Fruit fly (Drosophila melanogaster) whole organism, pupa: ENCODE data around the gene Dip-B.

ENCODE experiments used
- CG12605 ChIP-seq: fragments of 200-800 bp; sonication (Bioruptor generic); IDR thresholded peaks from 2 replicates; pipeline ENCODE4 v1.3.6; 2022; ENCODE audit warnings: missing biosample characterization, missing genetic modification characterization
- CG8301 ChIP-seq: fragments of 200-800 bp; sonication (Bioruptor generic); optimal IDR thresholded peaks from 2 replicates; lab custom pipeline; 2018; ENCODE audit warnings: missing biosample characterization, mild to moderate bottlenecking, missing genetic modification characterization
- CG9948 ChIP-seq: fragments of 200-800 bp; sonication (Bioruptor generic); optimal IDR thresholded peaks from 2 replicates; lab custom pipeline; 2018; ENCODE audit warnings: missing biosample characterization, mild to moderate bottlenecking, missing genetic modification characterization, moderate library complexity
- Snoo ChIP-seq: fragments of 200-800 bp; sonication (Bioruptor generic); optimal IDR thresholded peaks from 3 replicates; lab custom pipeline; 2017; ENCODE audit warnings: missing biosample characterization, mild to moderate bottlenecking, missing genetic modification characterization, inconsistent platforms
- fd96Ca ChIP-seq: fragments of 200-800 bp; sonication (Bioruptor generic); IDR thresholded peaks from 3 replicates; pipeline ENCODE4 v1.3.6; 2022; ENCODE audit warnings: missing biosample characterization, missing genetic modification characterization

- no peak for TF ChIP-seq CG8301 (tag; lab: Kevin White, UChicago)
- no peak for TF ChIP-seq CG9948 (tag; lab: Kevin White, UChicago)
- TF ChIP-seq Snoo, result no peak
- TF ChIP-seq CG12605 (GFP tag; lab: Robert Waterston, UW), result 0 out of 2 replicates have a peak, but pooled peaks have one; percentile 2
- TF ChIP-seq fd96Ca, result no peak
Measured at dm6 chr3R:13802057-13802817, 20.1 kb downstream of the Dip-B start.
